Worm (Caenorhabditis elegans) whole organism, L2 larva: ENCODE measurements around the gene pap-2.

ENCODE experiments used
- C34F6.9 ChIP-seq: fragments of 150-350 bp; optimal IDR thresholded peaks from 2 replicates; lab custom pipeline; 2014; ENCODE audit warnings: missing biosample characterization, missing genetic modification characterization
- F13H6.1 ChIP-seq: sonication (generic microtip); optimal IDR thresholded peaks from 2 replicates; lab custom pipeline; 2016; ENCODE audit warnings: missing genetic modification characterization, missing compliant biosample characterization
- R02D3.7 ChIP-seq: fragments of 150-350 bp; optimal IDR thresholded peaks from 2 replicates; lab custom pipeline; 2014; ENCODE audit warnings: missing biosample characterization, missing genetic modification characterization
- Y55F3AM.14 ChIP-seq: fragments of 200-800 bp; sonication (Bioruptor generic); optimal IDR thresholded peaks from 2 replicates; lab custom pipeline; 2018; ENCODE audit warnings: mild to moderate bottlenecking, missing genetic modification characterization, missing compliant biosample characterization
- alr-1 ChIP-seq: fragments of 150-350 bp; optimal IDR thresholded peaks from 2 replicates; lab custom pipeline; 2014; ENCODE audit warnings: missing biosample characterization, missing genetic modification characterization
- aly-2 ChIP-seq: fragments of 150-350 bp; optimal IDR thresholded peaks from 2 replicates; lab custom pipeline; 2014; ENCODE audit warnings: missing biosample characterization, missing genetic modification characterization
- ama-1 ChIP-seq: fragments of 150-350 bp; optimal IDR thresholded peaks from 2 replicates; lab custom pipeline; 2018; ENCODE audit warnings: inconsistent platforms
- blmp-1 ChIP-seq: sonication (generic microtip); optimal IDR thresholded peaks from 2 replicates; lab custom pipeline; 2017; ENCODE audit warnings: missing genetic modification characterization, mild to moderate bottlenecking, missing compliant biosample characterization, antibody characterized with exemption, moderate library complexity; ENCODE audit not compliant: insufficient read depth
- ceh-16 ChIP-seq: fragments of 150-350 bp; optimal IDR thresholded peaks from 2 replicates; lab custom pipeline; 2014; ENCODE audit warnings: missing biosample characterization, missing genetic modification characterization
- ceh-82 ChIP-seq: fragments of 150-350 bp; optimal IDR thresholded peaks from 2 replicates; lab custom pipeline; 2014; ENCODE audit warnings: missing biosample characterization, missing genetic modification characterization
- crh-2 ChIP-seq: sonication (generic microtip); optimal IDR thresholded peaks from 2 replicates; lab custom pipeline; 2017; ENCODE audit warnings: missing biosample characterization, missing genetic modification characterization
- dmd-4 ChIP-seq: sonication (generic microtip); optimal IDR thresholded peaks from 2 replicates; lab custom pipeline; 2017; ENCODE audit warnings: missing biosample characterization, missing genetic modification characterization
- egl-27 ChIP-seq: sonication (generic microtip); optimal IDR thresholded peaks from 3 replicates; lab custom pipeline; 2017; ENCODE audit warnings: missing biosample characterization, missing genetic modification reagents, missing genetic modification characterization
- elt-1 ChIP-seq: fragments of 150-350 bp; optimal IDR thresholded peaks from 2 replicates; lab custom pipeline; 2014; ENCODE audit warnings: missing biosample characterization, missing genetic modification characterization
- elt-3 ChIP-seq: sonication (generic microtip); optimal IDR thresholded peaks from 2 replicates; lab custom pipeline; 2017; ENCODE audit warnings: missing biosample characterization, missing genetic modification characterization
- fos-1 ChIP-seq: fragments of 150-350 bp; optimal IDR thresholded peaks from 2 replicates; lab custom pipeline; 2014; ENCODE audit warnings: missing biosample characterization, missing genetic modification characterization
- gmeb-1 ChIP-seq: fragments of 150-350 bp; optimal IDR thresholded peaks from 2 replicates; lab custom pipeline; 2014; ENCODE audit warnings: missing biosample characterization, missing genetic modification characterization
- lin-13 ChIP-seq: fragments of 150-350 bp; optimal IDR thresholded peaks from 2 replicates; lab custom pipeline; 2014; ENCODE audit warnings: missing biosample characterization, missing genetic modification reagents, missing genetic modification characterization
- lin-39 ChIP-seq: fragments of 150-350 bp; optimal IDR thresholded peaks from 2 replicates; lab custom pipeline; 2014; ENCODE audit warnings: missing biosample characterization, missing genetic modification reagents, missing genetic modification characterization
- lsy-2 ChIP-seq, 2 experiments: fragments of 150-350 bp in 1 of 2; sonication (generic microtip) in 1 of 2; optimal IDR thresholded peaks; 2 replicates each; lab custom pipeline; 2014 to 2017; ENCODE audit warnings: missing biosample characterization in 2 of 2, missing genetic modification characterization in 2 of 2
- mbf-1 ChIP-seq: sonication (generic microtip); optimal IDR thresholded peaks from 2 replicates; lab custom pipeline; 2017; ENCODE audit warnings: missing biosample characterization, missing genetic modification characterization
- mdl-1 ChIP-seq, 2 experiments: fragments of 150-350 bp in 1 of 2; sonication (generic microtip) in 1 of 2; optimal IDR thresholded peaks; 2 replicates each; lab custom pipeline; 2017; ENCODE audit warnings: missing biosample characterization in 2 of 2, missing genetic modification characterization in 2 of 2
- nhr-10 ChIP-seq: sonication (generic microtip); optimal IDR thresholded peaks from 2 replicates; lab custom pipeline; 2017; ENCODE audit warnings: missing biosample characterization, missing genetic modification characterization
- nhr-12 ChIP-seq: fragments of 150-350 bp; optimal IDR thresholded peaks from 2 replicates; lab custom pipeline; 2014; ENCODE audit warnings: missing biosample characterization, missing genetic modification characterization
- nhr-129 ChIP-seq: fragments of 150-350 bp; optimal IDR thresholded peaks from 2 replicates; lab custom pipeline; 2014; ENCODE audit warnings: missing biosample characterization, missing genetic modification characterization
- nhr-21 ChIP-seq: fragments of 150-350 bp; optimal IDR thresholded peaks from 2 replicates; lab custom pipeline; 2014; ENCODE audit warnings: missing biosample characterization, missing genetic modification characterization
- nhr-23 ChIP-seq: fragments of 150-350 bp; optimal IDR thresholded peaks from 2 replicates; lab custom pipeline; 2014; ENCODE audit warnings: missing biosample characterization, missing genetic modification reagents, missing genetic modification characterization
- nhr-237 ChIP-seq: fragments of 150-350 bp; optimal IDR thresholded peaks from 2 replicates; lab custom pipeline; 2014; ENCODE audit warnings: missing biosample characterization, missing genetic modification characterization
- nhr-25 ChIP-seq: fragments of 150-350 bp; sonication (generic microtip); optimal IDR thresholded peaks from 3 replicates; lab custom pipeline; 2014; ENCODE audit warnings: missing biosample characterization, missing genetic modification characterization
- nhr-6 ChIP-seq: fragments of 150-350 bp; optimal IDR thresholded peaks from 2 replicates; lab custom pipeline; 2014; ENCODE audit warnings: missing biosample characterization, missing genetic modification characterization
- peb-1 ChIP-seq: fragments of 150-350 bp; optimal IDR thresholded peaks from 2 replicates; lab custom pipeline; 2014; ENCODE audit warnings: missing biosample characterization, missing genetic modification characterization
- sem-4 ChIP-seq: fragments of 150-350 bp; optimal IDR thresholded peaks from 2 replicates; lab custom pipeline; 2014; ENCODE audit warnings: missing biosample characterization, missing genetic modification reagents, missing genetic modification characterization
- skn-1 ChIP-seq: sonication (generic microtip); optimal IDR thresholded peaks from 2 replicates; lab custom pipeline; 2017; ENCODE audit warnings: missing biosample characterization, missing genetic modification characterization
- sma-3 ChIP-seq: sonication (generic microtip); optimal IDR thresholded peaks from 2 replicates; lab custom pipeline; 2016; ENCODE audit warnings: missing genetic modification reagents, missing genetic modification characterization, missing compliant biosample characterization
- sma-9 ChIP-seq, 2 experiments: fragments of 150-350 bp in 1 of 2; sonication (generic microtip) in 1 of 2; optimal IDR thresholded peaks; 2 replicates each; lab custom pipeline; 2014 to 2016; ENCODE audit warnings: missing genetic modification characterization in 2 of 2, mild to moderate bottlenecking in 1 of 2, missing biosample characterization in 1 of 2, missing compliant biosample characterization in 1 of 2, missing genetic modification reagents in 1 of 2, moderate library complexity in 1 of 2
- snpc-4 ChIP-seq: fragments of 150-350 bp; optimal IDR thresholded peaks from 2 replicates; lab custom pipeline; 2014; ENCODE audit warnings: missing biosample characterization, missing genetic modification characterization
- unc-39 ChIP-seq: fragments of 150-350 bp; optimal IDR thresholded peaks from 2 replicates; lab custom pipeline; 2014; ENCODE audit warnings: missing biosample characterization, missing genetic modification characterization
- unc-55 ChIP-seq: fragments of 150-350 bp; sonication (generic microtip); optimal IDR thresholded peaks from 3 replicates; lab custom pipeline; 2014; ENCODE audit warnings: missing biosample characterization, missing genetic modification reagents, missing genetic modification characterization
- unc-62 ChIP-seq: fragments of 150-350 bp; optimal IDR thresholded peaks from 2 replicates; lab custom pipeline; 2014; ENCODE audit warnings: missing biosample characterization, missing genetic modification reagents, missing genetic modification characterization
- zag-1 ChIP-seq: fragments of 150-350 bp; optimal IDR thresholded peaks from 2 replicates; lab custom pipeline; 2014; ENCODE audit warnings: missing biosample characterization, missing genetic modification characterization
- ztf-11 ChIP-seq: sonication (generic microtip); optimal IDR thresholded peaks from 2 replicates; lab custom pipeline; 2017; ENCODE audit warnings: missing biosample characterization, missing genetic modification characterization
- ztf-4 ChIP-seq: fragments of 150-350 bp; optimal IDR thresholded peaks from 2 replicates; lab custom pipeline; 2014; ENCODE audit warnings: missing biosample characterization, missing genetic modification characterization

The pap-2 gene

ce11 chrII:9621121-9621520, 11.9 kb upstream of the pap-2 start:
- TF ChIP-seq C34F6.9 (tag; lab: Kevin White, UChicago) (peak; percentile 61), sma-9 (GFP tag; optimal IDR thresholded peaks at IDR 0.05; lab: Kevin White, UChicago) (peak; percentile 50), sma-9 (tag; optimal IDR thresholded peaks at IDR 0.05; lab: Kevin White, UChicago) (no peak), lsy-2 (tag; optimal IDR thresholded peaks at IDR 0.05; lab: Kevin White, UChicago) (peak in 1 of 2 experiments; percentile 24), nhr-10 (tag; lab: Kevin White, UChicago) (no peak), alr-1 (no peak), R02D3.7 (no peak), aly-2 (tag; lab: Kevin White, UChicago) (no peak), lin-13 (GFP tag; lab: Kevin White, UChicago) (no peak), nhr-129 (tag; lab: Kevin White, UChicago) (peak; percentile 43), F13H6.1 (tag; lab: Kevin White, UChicago) (peak; percentile 70), Y55F3AM.14 (GFP tag; lab: Kevin White, UChicago) (no peak), peb-1 (tag; lab: Kevin White, UChicago) (no peak), unc-55 (GFP tag; lab: Kevin White, UChicago) (peak; percentile 1)

- TF ChIP-seq lsy-2 (tag; optimal IDR thresholded peaks at IDR 0.05; lab: Kevin White, UChicago), result no peak
- no peak for TF ChIP-seq gmeb-1 (tag; lab: Kevin White, UChicago)
- TF ChIP-seq sem-4 (tag; lab: Kevin White, UChicago), result no peak
- TF ChIP-seq crh-2, result no peak
- peak; percentile 29 for TF ChIP-seq nhr-6 (tag; lab: Kevin White, UChicago)
- peak; percentile 4 for TF ChIP-seq blmp-1 (tag; lab: Kevin White, UChicago)
- peak; percentile 1 for TF ChIP-seq sma-3
- TF ChIP-seq sma-9 (GFP tag; optimal IDR thresholded peaks at IDR 0.05; lab: Kevin White, UChicago), result peak; percentile 15
- no peak for TF ChIP-seq sma-9 (tag; optimal IDR thresholded peaks at IDR 0.05; lab: Kevin White, UChicago)
- no peak for TF ChIP-seq ztf-4
- peak; percentile 59 for TF ChIP-seq nhr-25 (tag; lab: Kevin White, UChicago)
- TF ChIP-seq lin-39 (tag; lab: Kevin White, UChicago), result no peak
- no peak for TF ChIP-seq unc-39 (tag; lab: Kevin White, UChicago)
- no peak for TF ChIP-seq nhr-10 (tag; lab: Kevin White, UChicago)
- TF ChIP-seq mbf-1 (tag; lab: Kevin White, UChicago), result no peak
- TF ChIP-seq snpc-4 (tag; lab: Kevin White, UChicago), result no peak
- no peak for TF ChIP-seq zag-1
These were observed 11.4 kb upstream of the pap-2 start for ce11 chrII:9620616-9621015.

ce11 chrII:9619995-9620535, 10.9 kb upstream of the pap-2 start:
- TF ChIP-seq F13H6.1 (tag; lab: Kevin White, UChicago) (peak; percentile 13), nhr-25 (tag; lab: Kevin White, UChicago) (no peak), fos-1 (tag; lab: Kevin White, UChicago) (peak; percentile 45), ama-1 (lab: Kevin White, UChicago) (peak; percentile 33)

ce11 chrII:9619402-9619862, 10.2 kb upstream of the pap-2 start:
- TF ChIP-seq unc-55 (GFP tag; lab: Kevin White, UChicago) (no peak), nhr-23 (tag; lab: Kevin White, UChicago) (no peak), elt-1 (peak; percentile 81), lin-13 (GFP tag; lab: Kevin White, UChicago) (peak; percentile 5), nhr-12 (tag; lab: Kevin White, UChicago) (no peak), dmd-4 (no peak), F13H6.1 (tag; lab: Kevin White, UChicago) (peak; percentile 70), zag-1 (no peak), nhr-129 (tag; lab: Kevin White, UChicago) (peak; percentile 86), lsy-2 (tag; optimal IDR thresholded peaks at IDR 0.05; lab: Kevin White, UChicago) (peak in 1 of 2 experiments; percentile 49), mbf-1 (tag; lab: Kevin White, UChicago) (no peak), ztf-4 (no peak), ceh-82 (tag; lab: Kevin White, UChicago) (no peak), egl-27 (tag; lab: Kevin White, UChicago) (peak; percentile 50), sma-9 (GFP tag; optimal IDR thresholded peaks at IDR 0.05; lab: Kevin White, UChicago) (peak; percentile 39), sma-9 (tag; optimal IDR thresholded peaks at IDR 0.05; lab: Kevin White, UChicago) (no peak), sma-3 (peak; percentile 73), nhr-21 (peak; percentile 67), gmeb-1 (tag; lab: Kevin White, UChicago) (no peak), unc-62 (GFP tag; lab: Kevin White, UChicago) (no peak), C34F6.9 (tag; lab: Kevin White, UChicago) (peak; percentile 41), mdl-1 (tag; optimal IDR thresholded peaks at IDR 0.05; lab: Kevin White, UChicago) (no peak), ztf-11 (no peak), ama-1 (lab: Kevin White, UChicago) (peak; percentile 19), blmp-1 (tag; lab: Kevin White, UChicago) (peak; percentile 13), crh-2 (peak; percentile 45), nhr-25 (tag; lab: Kevin White, UChicago) (peak; percentile 31), Y55F3AM.14 (GFP tag; lab: Kevin White, UChicago) (no peak), nhr-237 (tag; lab: Kevin White, UChicago) (no peak), skn-1 (tag; lab: Kevin White, UChicago) (peak; percentile 32), unc-39 (tag; lab: Kevin White, UChicago) (no peak), snpc-4 (tag; lab: Kevin White, UChicago) (no peak), elt-3 (tag; lab: Kevin White, UChicago) (no peak), sem-4 (tag; lab: Kevin White, UChicago) (no peak), fos-1 (tag; lab: Kevin White, UChicago) (peak; percentile 95), ceh-16 (peak; percentile 62)
